Fruit fly (Drosophila melanogaster) whole organism, adult: ENCODE data around the gene Sec63.

ENCODE experiments used
- Clk ChIP-seq: fragments of 200-800 bp; sonication (Bioruptor generic); optimal IDR thresholded peaks from 2 replicates; lab custom pipeline; 2017; ENCODE audit warnings: missing biosample characterization, missing genetic modification characterization
- Crg-1 ChIP-seq: fragments of 200-800 bp; sonication (Bioruptor generic); optimal IDR thresholded peaks from 2 replicates; lab custom pipeline; 2016; ENCODE audit warnings: missing biosample characterization, missing genetic modification characterization
- cnc ChIP-seq, 2 experiments: fragments of >200 bp; optimal IDR thresholded peaks; 2 replicates each; lab custom pipeline; 2017
- toe ChIP-seq: fragments of 200-800 bp; sonication (Bioruptor generic); optimal IDR thresholded peaks from 2 replicates; lab custom pipeline; 2016; ENCODE audit warnings: missing biosample characterization, missing genetic modification characterization

dm6 chr3L:7314133-7314532 is 46.2 kb upstream of the Sec63 start:
- TF ChIP-seq cnc (optimal IDR thresholded peaks at IDR 0.05; lab: Kevin White, UChicago) (no peak), toe (GFP tag; lab: Kevin White, UChicago) (no peak), Crg-1 (GFP tag; lab: Kevin White, UChicago) (no peak), Clk (GFP tag; lab: Kevin White, UChicago) (no peak)
